Fruit fly (Drosophila melanogaster) whole organism, adult: ENCODE data around the gene mRNA-cap.

Experiments
- CG11617 ChIP-seq: fragments of 200-800 bp; sonication (Bioruptor generic); optimal IDR thresholded peaks from 2 replicates; lab custom pipeline; 2017; ENCODE audit warnings: mild to moderate bottlenecking, missing biosample characterization, missing genetic modification reagents, missing genetic modification characterization
- CG14711 ChIP-seq: fragments of 200-800 bp; sonication (Bioruptor generic); optimal IDR thresholded peaks from 2 replicates; lab custom pipeline; 2018; ENCODE audit warnings: missing biosample characterization, mild to moderate bottlenecking, missing genetic modification characterization, moderate library complexity
- CG5204 ChIP-seq: fragments of 200-800 bp; sonication (Bioruptor generic); optimal IDR thresholded peaks from 2 replicates; lab custom pipeline; 2016; ENCODE audit warnings: missing biosample characterization, missing genetic modification characterization
- CG7045 ChIP-seq: fragments of 200-800 bp; sonication (Bioruptor generic); optimal IDR thresholded peaks from 2 replicates; lab custom pipeline; 2017; ENCODE audit warnings: missing biosample characterization, mild to moderate bottlenecking, missing genetic modification characterization
- CG7101 ChIP-seq: fragments of 200-800 bp; sonication (Bioruptor generic); optimal IDR thresholded peaks from 2 replicates; lab custom pipeline; 2018; ENCODE audit warnings: missing biosample characterization, mild to moderate bottlenecking, missing genetic modification characterization, moderate library complexity
- Clk ChIP-seq: fragments of 200-800 bp; sonication (Bioruptor generic); optimal IDR thresholded peaks from 2 replicates; lab custom pipeline; 2017; ENCODE audit warnings: missing biosample characterization, missing genetic modification characterization
- Crg-1 ChIP-seq: fragments of 200-800 bp; sonication (Bioruptor generic); optimal IDR thresholded peaks from 2 replicates; lab custom pipeline; 2016; ENCODE audit warnings: missing biosample characterization, missing genetic modification characterization
- Hr96 ChIP-seq: fragments of 200-800 bp; sonication (Bioruptor generic); optimal IDR thresholded peaks from 2 replicates; lab custom pipeline; 2016; ENCODE audit warnings: missing biosample characterization, missing genetic modification characterization
- bab1 ChIP-seq: fragments of 200-800 bp; sonication (Bioruptor generic); optimal IDR thresholded peaks from 3 replicates; lab custom pipeline; 2019; ENCODE audit warnings: missing biosample characterization, mild to moderate bottlenecking, missing genetic modification characterization, moderate library complexity
- cic ChIP-seq: fragments of 200-800 bp; sonication (Bioruptor generic); optimal IDR thresholded peaks from 2 replicates; lab custom pipeline; 2017; ENCODE audit warnings: missing biosample characterization, mild to moderate bottlenecking, missing genetic modification characterization, moderate library complexity
- cnc ChIP-seq, 2 experiments: fragments of >200 bp; optimal IDR thresholded peaks; 2 replicates each; lab custom pipeline; 2017
- kay ChIP-seq: fragments of 200-800 bp; sonication (Bioruptor generic); peaks from one replicate; lab custom pipeline; 2016; ENCODE audit warnings: missing biosample characterization, missing genetic modification characterization, borderline replicate concordance
- pad ChIP-seq: fragments of 200-800 bp; sonication (Bioruptor generic); optimal IDR thresholded peaks from 3 replicates; lab custom pipeline; 2017; ENCODE audit warnings: missing biosample characterization, missing genetic modification characterization, mild to moderate bottlenecking, moderate library complexity, missing genetic modification reagents

dm6 chrX:14237873-14238394 lies 4.7 kb downstream of the mRNA-cap start, which contains the start of the genes Fbxl4 and Dus2:
- peak; percentile 81 for TF ChIP-seq Crg-1
- TF ChIP-seq bab1 (GFP tag; lab: Kevin White, UChicago) = peak; percentile 92
- no peak for TF ChIP-seq cic
- TF ChIP-seq CG7101 (tag; lab: Kevin White, UChicago) = peak; percentile 87
- peak; percentile 93 for TF ChIP-seq CG11617 (GFP tag; lab: Kevin White, UChicago)
- peak; percentile 63 for TF ChIP-seq Clk (GFP tag; lab: Kevin White, UChicago)
- no peak for TF ChIP-seq CG5204 (GFP tag; lab: Kevin White, UChicago)
- peak; percentile 84 for TF ChIP-seq CG14711
- peak; percentile 83 for TF ChIP-seq pad (GFP tag; lab: Kevin White, UChicago)
- TF ChIP-seq Hr96 (GFP tag; lab: Kevin White, UChicago) = peak; percentile 93
- TF ChIP-seq CG7045 (GFP tag; lab: Kevin White, UChicago) = peak; percentile 81
- no peak for TF ChIP-seq kay (GFP tag; lab: Kevin White, UChicago)
- TF ChIP-seq cnc (optimal IDR thresholded peaks at IDR 0.05; lab: Kevin White, UChicago) = no peak
